Worm (Caenorhabditis elegans): ENCODE measurements around the gene try-12.

Gene try-12

DNA sequence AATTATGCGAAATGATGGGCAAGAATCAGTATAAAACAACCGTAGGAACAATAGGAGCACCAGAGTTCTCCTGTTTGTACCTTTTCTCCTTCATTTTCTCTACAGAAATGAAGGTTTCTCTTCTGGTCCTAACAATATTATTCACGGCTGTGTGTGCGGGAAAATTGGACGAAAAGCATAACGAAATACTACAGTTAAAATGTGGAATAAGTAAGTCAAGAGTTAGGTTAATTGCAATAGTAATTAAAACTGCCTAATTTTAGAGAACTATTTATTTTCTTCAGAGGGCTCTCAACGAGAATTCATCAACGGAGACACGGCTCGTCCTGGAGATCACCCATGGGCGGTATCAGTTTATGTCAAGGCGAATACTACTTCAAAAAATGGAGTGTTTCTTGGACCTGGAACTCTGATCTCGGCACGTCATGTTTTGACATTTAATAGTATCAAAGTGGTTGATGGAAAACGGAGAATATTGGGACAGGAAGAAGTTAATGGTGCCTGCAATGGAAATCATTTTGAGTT is at the start of gene try-12:
Gene try-12, plus strand, starts transcription at position 51 of the 525 bp plus-strand sequence.
- TF ChIP-seq D2030.7 (GFP tag; IDR thresholded peaks at IDR 0.05): no peak
- TF ChIP-seq egrh-3 (GFP tag; IDR thresholded peaks at IDR 0.05): no peak
- no peak for TF ChIP-seq madf-10 (tag; optimal IDR thresholded peaks at IDR 0.05)
- TF ChIP-seq ccch-3 (GFP tag; optimal IDR thresholded peaks at IDR 0.05): no peak
- TF ChIP-seq B0019.2 (GFP tag; conservative IDR thresholded peaks at IDR 0.05): no peak
- TF ChIP-seq T07F8.4 (tag; optimal IDR thresholded peaks at IDR 0.05): no peak

- TF ChIP-seq D2030.7 (GFP tag; IDR thresholded peaks at IDR 0.05): no peak
- no peak for TF ChIP-seq aptf-3 (GFP tag; IDR thresholded peaks at IDR 0.05)
These were observed 49.1 kb upstream of the try-12 start, which contains the start of gene cnc-9 for ce11 chrV:7400095-7400494. cnc-9 (minus strand) TSS chrV:7400195.

- TF ChIP-seq nfya-1 (tag; optimal IDR thresholded peaks at IDR 0.05; ENCODE audit: borderline replicate concordance, insufficient read depth): no peak
- no peak for TF ChIP-seq atf-7 (tag; optimal IDR thresholded peaks at IDR 0.05)
- no peak for TF ChIP-seq B0035.1 (tag; optimal IDR thresholded peaks at IDR 0.05)
- TF ChIP-seq mel-28 (tag; optimal IDR thresholded peaks at IDR 0.05; ENCODE audit: borderline replicate concordance): no peak
- no peak for TF ChIP-seq B0261.1 (tag; optimal IDR thresholded peaks at IDR 0.05)
- TF ChIP-seq madf-8 (GFP tag; conservative IDR thresholded peaks at IDR 0.05): no peak
- no peak for TF ChIP-seq B0336.3 (GFP tag; IDR thresholded peaks at IDR 0.05)
- TF ChIP-seq ceh-40 (GFP tag; IDR thresholded peaks at IDR 0.05): no peak
- no peak for TF ChIP-seq lin-40 (tag; optimal IDR thresholded peaks at IDR 0.05)
- TF ChIP-seq F22D6.2 (tag; optimal IDR thresholded peaks at IDR 0.05): no peak
- TF ChIP-seq him-1 (tag; optimal IDR thresholded peaks at IDR 0.05): no peak
- TF ChIP-seq let-607 (tag; optimal IDR thresholded peaks at IDR 0.05): no peak
These were observed 48.6 kb upstream of the try-12 start, which contains the start of gene srx-60 for ce11 chrV:7400588-7400987. srx-60 (plus strand) TSS chrV:7400888.

ce11 chrV:7402355-7402754 is 46.8 kb upstream of the try-12 start, which contains the start of gene srj-13:
srj-13 (plus strand) TSS chrV:7402655.
- no peak for TF ChIP-seq Y79H2A.3 (GFP tag; conservative IDR thresholded peaks at IDR 0.05)
- TF ChIP-seq D2030.7 (GFP tag; IDR thresholded peaks at IDR 0.05): no peak
- no peak for TF ChIP-seq F22D6.2 (tag; optimal IDR thresholded peaks at IDR 0.05)
- no peak for TF ChIP-seq ztf-6 (GFP tag; IDR thresholded peaks at IDR 0.05)
- no peak for TF ChIP-seq ekl-4 (GFP tag; IDR thresholded peaks at IDR 0.05)
- TF ChIP-seq F57A8.1 (GFP tag; optimal IDR thresholded peaks at IDR 0.05): no peak
- no peak for TF ChIP-seq bed-1 (GFP tag; IDR thresholded peaks at IDR 0.05)

ce11 chrV:7403501-7403900 is 45.7 kb upstream of the try-12 start:
- TF ChIP-seq nhr-90 (tag; optimal IDR thresholded peaks at IDR 0.05) (no peak), cebp-1 (GFP tag; IDR thresholded peaks at IDR 0.05) (no peak), cebp-1 (tag; optimal IDR thresholded peaks at IDR 0.05) (no peak), Y56A3A.18 (GFP tag; IDR thresholded peaks at IDR 0.05) (no peak), ceh-91 (GFP tag; IDR thresholded peaks at IDR 0.05) (no peak), fkh-3 (tag; optimal IDR thresholded peaks at IDR 0.05) (no peak), ztf-28 (GFP tag; IDR thresholded peaks at IDR 0.05) (no peak), bed-2 (GFP tag; IDR thresholded peaks at IDR 0.05) (no peak), ztf-25 (GFP tag; IDR thresholded peaks at IDR 0.05) (no peak), sdz-38 (tag; optimal IDR thresholded peaks at IDR 0.05) (no peak), pha-4 (tag; optimal IDR thresholded peaks at IDR 0.05) (no peak), efl-1 (GFP tag; optimal IDR thresholded peaks at IDR 0.05) (no peak), lin-54 (GFP tag; optimal IDR thresholded peaks at IDR 0.05) (no peak), B0261.1 (tag; optimal IDR thresholded peaks at IDR 0.05) (no peak), gei-17 (GFP tag; optimal IDR thresholded peaks at IDR 0.05) (no peak)
